Worm (Caenorhabditis elegans) whole organism, L2 larva: ENCODE measurements around the gene irld-26.

Experiments used
- F13H6.1 ChIP-seq: sonication (generic microtip); optimal IDR thresholded peaks from 2 replicates; lab custom pipeline; 2016; ENCODE audit warnings: missing genetic modification characterization, missing compliant biosample characterization
- ama-1 ChIP-seq: fragments of 150-350 bp; optimal IDR thresholded peaks from 2 replicates; lab custom pipeline; 2018; ENCODE audit warnings: inconsistent platforms
- lin-13 ChIP-seq: fragments of 150-350 bp; optimal IDR thresholded peaks from 2 replicates; lab custom pipeline; 2014; ENCODE audit warnings: missing biosample characterization, missing genetic modification reagents, missing genetic modification characterization
- nhr-11 ChIP-seq: fragments of 150-350 bp; optimal IDR thresholded peaks from 2 replicates; lab custom pipeline; 2014; ENCODE audit warnings: missing biosample characterization, missing genetic modification characterization
- nhr-77 ChIP-seq: fragments of 150-350 bp; optimal IDR thresholded peaks from 2 replicates; lab custom pipeline; 2014; ENCODE audit warnings: missing biosample characterization, missing genetic modification characterization
- snpc-4 ChIP-seq: fragments of 150-350 bp; optimal IDR thresholded peaks from 2 replicates; lab custom pipeline; 2014; ENCODE audit warnings: missing biosample characterization, missing genetic modification characterization
- unc-39 ChIP-seq: fragments of 150-350 bp; optimal IDR thresholded peaks from 2 replicates; lab custom pipeline; 2014; ENCODE audit warnings: missing biosample characterization, missing genetic modification characterization
- ztf-11 ChIP-seq: sonication (generic microtip); optimal IDR thresholded peaks from 2 replicates; lab custom pipeline; 2017; ENCODE audit warnings: missing biosample characterization, missing genetic modification characterization

ce11 chrV:16175227-16175626 is 29.8 kb upstream of the irld-26 start:
- TF ChIP-seq nhr-77 (tag; lab: Kevin White, UChicago): no peak
- TF ChIP-seq ztf-11 (tag; lab: Kevin White, UChicago): no peak
- no peak for TF ChIP-seq snpc-4 (tag; lab: Kevin White, UChicago)
- no peak for TF ChIP-seq nhr-11 (tag; lab: Kevin White, UChicago)
- no peak for TF ChIP-seq ama-1 (lab: Kevin White, UChicago)
- TF ChIP-seq F13H6.1 (tag; lab: Kevin White, UChicago): no peak
- TF ChIP-seq lin-13 (GFP tag; lab: Kevin White, UChicago): no peak
- no peak for TF ChIP-seq unc-39
